Worm (Caenorhabditis elegans) whole organism, L2 larva: ENCODE data around the gene F33G12.6.

Experiments used
- lin-13 ChIP-seq: fragments of 150-350 bp; optimal IDR thresholded peaks from 2 replicates; lab custom pipeline; 2014; ENCODE audit warnings: missing biosample characterization, missing genetic modification reagents, missing genetic modification characterization
- nhr-11 ChIP-seq: fragments of 150-350 bp; optimal IDR thresholded peaks from 2 replicates; lab custom pipeline; 2014; ENCODE audit warnings: missing biosample characterization, missing genetic modification characterization
- nhr-237 ChIP-seq: fragments of 150-350 bp; optimal IDR thresholded peaks from 2 replicates; lab custom pipeline; 2014; ENCODE audit warnings: missing biosample characterization, missing genetic modification characterization
- unc-62 ChIP-seq: fragments of 150-350 bp; optimal IDR thresholded peaks from 2 replicates; lab custom pipeline; 2014; ENCODE audit warnings: missing biosample characterization, missing genetic modification reagents, missing genetic modification characterization
- ztf-4 ChIP-seq: fragments of 150-350 bp; optimal IDR thresholded peaks from 2 replicates; lab custom pipeline; 2014; ENCODE audit warnings: missing biosample characterization, missing genetic modification characterization

ce11 chrII:5046209-5047200, 3.2 kb upstream of the F33G12.6 start:
- TF ChIP-seq ztf-4 (tag; lab: Kevin White, UChicago) (no peak), unc-62 (GFP tag; lab: Kevin White, UChicago) (no peak), lin-13 (no peak), nhr-237 (tag; lab: Kevin White, UChicago) (no peak), nhr-11 (no peak)
